Fruit fly (Drosophila melanogaster) whole organism, prepupa: ENCODE data around the gene ImpE1.

Experiments
- Blimp-1 ChIP-seq: fragments of 200-800 bp; sonication (Bioruptor generic); optimal IDR thresholded peaks from 3 replicates; lab custom pipeline; 2017; ENCODE audit warnings: missing biosample characterization, missing genetic modification characterization, mild to moderate bottlenecking, moderate library complexity, missing genetic modification reagents
- CG10631 ChIP-seq: fragments of 200-800 bp; sonication (Bioruptor generic); optimal IDR thresholded peaks from 2 replicates; lab custom pipeline; 2016; ENCODE audit warnings: missing biosample characterization, missing genetic modification characterization
- CG10669 ChIP-seq: fragments of 200-800 bp; sonication (Bioruptor generic); optimal IDR thresholded peaks from 3 replicates; lab custom pipeline; 2018; ENCODE audit warnings: missing biosample characterization, mild to moderate bottlenecking, missing genetic modification characterization, moderate library complexity
- CG11294 ChIP-seq: fragments of 200-800 bp; sonication (Bioruptor generic); IDR thresholded peaks from 2 replicates; pipeline ENCODE4 v1.3.6; 2022; ENCODE audit warnings: missing biosample characterization, missing genetic modification characterization
- CG11762 ChIP-seq: fragments of 200-800 bp; sonication (Bioruptor generic); optimal IDR thresholded peaks from 3 replicates; lab custom pipeline; 2016; ENCODE audit warnings: missing biosample characterization, missing genetic modification characterization; ENCODE audit not compliant: insufficient read depth
- CG11902 ChIP-seq: fragments of 200-800 bp; sonication (Bioruptor generic); optimal IDR thresholded peaks from 3 replicates; lab custom pipeline; 2016; ENCODE audit warnings: missing biosample characterization, missing genetic modification characterization
- CG15336 ChIP-seq: fragments of 200-800 bp; sonication (Bioruptor generic); IDR thresholded peaks from 2 replicates; pipeline ENCODE4 v1.3.6; 2022; ENCODE audit warnings: missing biosample characterization, missing genetic modification characterization
- CG1621 ChIP-seq: fragments of 200-800 bp; sonication (Bioruptor generic); optimal IDR thresholded peaks from 3 replicates; lab custom pipeline; 2018; ENCODE audit warnings: missing biosample characterization, mild to moderate bottlenecking, missing genetic modification characterization
- CG16779 ChIP-seq: fragments of 200-800 bp; sonication (Bioruptor generic); optimal IDR thresholded peaks from 3 replicates; lab custom pipeline; 2017; ENCODE audit warnings: missing biosample characterization, mild to moderate bottlenecking, missing genetic modification characterization
- CG31627 ChIP-seq: fragments of 200-800 bp; sonication (Bioruptor generic); optimal IDR thresholded peaks from 3 replicates; lab custom pipeline; 2016; ENCODE audit warnings: missing biosample characterization, missing genetic modification characterization
- CG34406 ChIP-seq: fragments of 200-800 bp; sonication (Bioruptor generic); optimal IDR thresholded peaks from 3 replicates; lab custom pipeline; 2016; ENCODE audit warnings: missing biosample characterization, missing genetic modification characterization
- CG3919 ChIP-seq: fragments of 200-800 bp; sonication (Bioruptor generic); optimal IDR thresholded peaks from 3 replicates; lab custom pipeline; 2016; ENCODE audit warnings: missing biosample characterization, missing genetic modification characterization
- CG6163 ChIP-seq: fragments of 200-800 bp; sonication (Bioruptor generic); IDR thresholded peaks from 3 replicates; pipeline ENCODE4 v1.3.6; 2022; ENCODE audit warnings: missing biosample characterization, missing genetic modification characterization
- CG6276 ChIP-seq: fragments of 200-800 bp; sonication (Bioruptor generic); optimal IDR thresholded peaks from 2 replicates; lab custom pipeline; 2017; ENCODE audit warnings: missing biosample characterization, mild to moderate bottlenecking, missing genetic modification characterization
- CG6792 ChIP-seq: fragments of 200-800 bp; sonication (Bioruptor generic); optimal IDR thresholded peaks from 3 replicates; lab custom pipeline; 2016; ENCODE audit warnings: missing biosample characterization, missing genetic modification characterization
- CG6808 ChIP-seq: fragments of 200-800 bp; sonication (Bioruptor generic); optimal IDR thresholded peaks from 3 replicates; lab custom pipeline; 2017; ENCODE audit warnings: missing biosample characterization, missing genetic modification characterization, mild to moderate bottlenecking, moderate library complexity, missing genetic modification reagents
- CG7368 ChIP-seq: fragments of 200-800 bp; sonication (Bioruptor generic); optimal IDR thresholded peaks from 3 replicates; lab custom pipeline; 2016; ENCODE audit warnings: missing biosample characterization, missing genetic modification characterization
- CG8319 ChIP-seq: fragments of 200-800 bp; sonication (Bioruptor generic); optimal IDR thresholded peaks from 3 replicates; lab custom pipeline; 2016; ENCODE audit warnings: missing biosample characterization, missing genetic modification characterization
- CG8632 ChIP-seq: fragments of 200-800 bp; sonication (Bioruptor generic); optimal IDR thresholded peaks from 3 replicates; lab custom pipeline; 2016; ENCODE audit warnings: missing biosample characterization, missing genetic modification characterization
- CG9139 ChIP-seq: fragments of 200-800 bp; sonication (Bioruptor generic); optimal IDR thresholded peaks from 3 replicates; lab custom pipeline; 2017; ENCODE audit warnings: missing biosample characterization, mild to moderate bottlenecking, missing genetic modification characterization
- Eip78C ChIP-seq: fragments of 200-800 bp; sonication (Bioruptor generic); peaks from one replicate; lab custom pipeline; 2016; ENCODE audit warnings: missing biosample characterization, missing genetic modification characterization
- Eip93F ChIP-seq: fragments of 200-800 bp; sonication (Bioruptor generic); optimal IDR thresholded peaks from 2 replicates; lab custom pipeline; 2016; ENCODE audit warnings: missing biosample characterization, mild to moderate bottlenecking, missing genetic modification characterization
- Ets21C ChIP-seq: fragments of 200-800 bp; sonication (Bioruptor generic); optimal IDR thresholded peaks from 3 replicates; lab custom pipeline; 2016; ENCODE audit warnings: missing biosample characterization, missing genetic modification characterization
- Ets96B ChIP-seq: fragments of 200-800 bp; optimal IDR thresholded peaks from 2 replicates; lab custom pipeline; 2019; ENCODE audit warnings: missing biosample characterization, mild to moderate bottlenecking, missing genetic modification characterization, moderate library complexity
- Gug ChIP-seq: fragments of 200-800 bp; sonication (Bioruptor generic); IDR thresholded peaks from 2 replicates; pipeline ENCODE4 v1.3.6; 2022; ENCODE audit warnings: missing biosample characterization, missing genetic modification characterization
- Hr38 ChIP-seq: sonication (Bioruptor generic); optimal IDR thresholded peaks from 2 replicates; lab custom pipeline; 2016; ENCODE audit warnings: missing biosample characterization, missing genetic modification characterization
- Met ChIP-seq: fragments of 200-800 bp; sonication (Bioruptor generic); optimal IDR thresholded peaks from 3 replicates; lab custom pipeline; 2016; ENCODE audit warnings: missing biosample characterization, missing genetic modification characterization
- OdsH ChIP-seq: fragments of 200-800 bp; sonication (Bioruptor generic); optimal IDR thresholded peaks from 3 replicates; lab custom pipeline; 2016; ENCODE audit warnings: missing biosample characterization, missing genetic modification characterization
- Sox102F ChIP-seq: fragments of 200-800 bp; sonication (Bioruptor generic); optimal IDR thresholded peaks from 2 replicates; lab custom pipeline; 2016; ENCODE audit warnings: missing biosample characterization, mild to moderate bottlenecking, missing genetic modification characterization
- Sox14 ChIP-seq: fragments of 200-800 bp; sonication (Bioruptor generic); optimal IDR thresholded peaks from 3 replicates; lab custom pipeline; 2016; ENCODE audit warnings: missing biosample characterization, missing genetic modification characterization
- achi ChIP-seq: fragments of 200-800 bp; sonication (Bioruptor generic); optimal IDR thresholded peaks from 3 replicates; lab custom pipeline; 2016; ENCODE audit warnings: missing biosample characterization, missing genetic modification characterization
- cyc ChIP-seq: fragments of 200-800 bp; sonication (Bioruptor generic); optimal IDR thresholded peaks from 3 replicates; lab custom pipeline; 2016; ENCODE audit warnings: missing biosample characterization, missing genetic modification characterization
- dac ChIP-seq: fragments of 200-800 bp; sonication (Bioruptor generic); optimal IDR thresholded peaks from 2 replicates; lab custom pipeline; 2017; ENCODE audit warnings: missing biosample characterization, mild to moderate bottlenecking, missing genetic modification characterization
- eg ChIP-seq: fragments of 200-800 bp; sonication (Bioruptor generic); IDR thresholded peaks from 3 replicates; pipeline ENCODE4 v1.3.6; 2022; ENCODE audit warnings: missing biosample characterization, missing genetic modification characterization
- esn ChIP-seq: fragments of 200-800 bp; sonication (Bioruptor generic); optimal IDR thresholded peaks from 2 replicates; lab custom pipeline; 2016; ENCODE audit warnings: missing biosample characterization, mild to moderate bottlenecking, missing genetic modification characterization, moderate library complexity
- fd59A ChIP-seq: fragments of 200-800 bp; sonication (Bioruptor generic); optimal IDR thresholded peaks from 2 replicates; lab custom pipeline; 2017; ENCODE audit warnings: missing biosample characterization, mild to moderate bottlenecking, missing genetic modification characterization, missing genetic modification reagents
- fd85E ChIP-seq: fragments of 200-800 bp; sonication (Bioruptor generic); optimal IDR thresholded peaks from 3 replicates; lab custom pipeline; 2016; ENCODE audit warnings: missing biosample characterization, missing genetic modification characterization
- fkh ChIP-seq: fragments of 200-800 bp; sonication (Bioruptor generic); optimal IDR thresholded peaks from 3 replicates; lab custom pipeline; 2017; ENCODE audit warnings: missing biosample characterization, mild to moderate bottlenecking, missing genetic modification characterization, moderate library complexity
- lz ChIP-seq: fragments of 200-800 bp; sonication (Bioruptor generic); optimal IDR thresholded peaks from 3 replicates; lab custom pipeline; 2016; ENCODE audit warnings: missing biosample characterization, missing genetic modification characterization
- net ChIP-seq: fragments of 200-800 bp; sonication (Bioruptor generic); optimal IDR thresholded peaks from 3 replicates; lab custom pipeline; 2016; ENCODE audit warnings: missing biosample characterization, missing genetic modification characterization
- salr ChIP-seq, 2 experiments: fragments of 200-800 bp; sonication (Bioruptor generic); optimal IDR thresholded peaks; 3 replicates each; lab custom pipeline; 2016 to 2018; ENCODE audit warnings: missing biosample characterization in 2 of 2, missing genetic modification characterization in 2 of 2, mild to moderate bottlenecking in 1 of 2
- spab ChIP-seq: fragments of 200-800 bp; sonication (Bioruptor generic); optimal IDR thresholded peaks from 2 replicates; lab custom pipeline; 2017; ENCODE audit warnings: missing biosample characterization, mild to moderate bottlenecking, missing genetic modification characterization, missing genetic modification reagents
- ss ChIP-seq, 2 experiments: fragments of 200-800 bp; sonication (Bioruptor generic); optimal IDR thresholded peaks; 2 replicates in 1 of 2; 3 replicates in 1 of 2; lab custom pipeline; 2017 to 2018; ENCODE audit warnings: mild to moderate bottlenecking in 2 of 2, missing biosample characterization in 2 of 2, missing genetic modification characterization in 2 of 2, moderate library complexity in 1 of 2
- svp ChIP-seq: fragments of 200-800 bp; sonication (Bioruptor generic); peaks from one replicate; lab custom pipeline; 2016; ENCODE audit warnings: missing biosample characterization, missing genetic modification characterization
- topi ChIP-seq: fragments of 200-800 bp; sonication (Bioruptor generic); optimal IDR thresholded peaks from 3 replicates; lab custom pipeline; 2016; ENCODE audit warnings: missing biosample characterization, missing genetic modification characterization

Gene ImpE1

dm6 chr3L:8395630-8396168, 23.5 kb downstream of the ImpE1 start, which contains the start of gene CG7120 (continued):
- TF ChIP-seq CG16779 (tag; lab: Kevin White, UChicago) (no peak), lz (GFP tag; lab: Kevin White, UChicago) (peak; percentile 12), achi (GFP tag; lab: Kevin White, UChicago) (no peak), topi (peak; percentile 56), svp (GFP tag; lab: Kevin White, UChicago) (peak; percentile 75), CG6276 (peak; percentile 47), esn (GFP tag; lab: Kevin White, UChicago) (peak; percentile 35), fd85E (no peak), CG9139 (no peak)
- TF ChIP-seq, all 60 proteins: peak for 32

- TF ChIP-seq cyc (GFP tag; lab: Kevin White, UChicago) (no peak), fd59A (no peak), CG8632 (no peak), spab (GFP tag; lab: Kevin White, UChicago) (no peak), salr (GFP tag; optimal IDR thresholded peaks at IDR 0.05; lab: Kevin White, UChicago) (no peak), Met (no peak), CG6163 (no peak), fkh (no peak), ss (GFP tag; optimal IDR thresholded peaks at IDR 0.05; lab: Kevin White, UChicago) (no peak), achi (GFP tag; lab: Kevin White, UChicago) (no peak), OdsH (no peak), Eip93F (GFP tag; lab: Kevin White, UChicago) (no peak), CG10631 (GFP tag; lab: Kevin White, UChicago) (no peak), Blimp-1 (GFP tag; lab: Kevin White, UChicago) (no peak), CG3919 (GFP tag; lab: Kevin White, UChicago) (no peak), CG34406 (GFP tag; lab: Kevin White, UChicago) (no peak), CG11902 (GFP tag; lab: Kevin White, UChicago) (no peak), Hr38 (GFP tag; lab: Kevin White, UChicago) (no peak), CG8319 (no peak)
Observed at dm6 chr3L:8396187-8396586, 24.0 kb downstream of the ImpE1 start.

dm6 chr3L:8398763-8399445, 26.7 kb downstream of the ImpE1 start:
- TF ChIP-seq CG3919 (GFP tag; lab: Kevin White, UChicago) (no peak), Sox102F (GFP tag; lab: Kevin White, UChicago) (peak; percentile 85), CG31627 (peak; percentile 90), Eip93F (GFP tag; lab: Kevin White, UChicago) (peak; percentile 28), CG15336 (GFP tag; lab: Robert Waterston, UW) (peak; percentile 83), ss (GFP tag; optimal IDR thresholded peaks at IDR 0.05; lab: Kevin White, UChicago) (no peak), lz (GFP tag; lab: Kevin White, UChicago) (no peak), Hr38 (GFP tag; lab: Kevin White, UChicago) (no peak), eg (GFP tag; lab: Robert Waterston, UW) (peak; percentile 88), CG6792 (GFP tag; lab: Kevin White, UChicago) (peak; percentile 63), CG6808 (GFP tag; lab: Kevin White, UChicago) (no peak), achi (GFP tag; lab: Kevin White, UChicago) (no peak), esn (GFP tag; lab: Kevin White, UChicago) (peak; percentile 84), CG1621 (peak; percentile 66), dac (GFP tag; lab: Kevin White, UChicago) (no peak), Ets21C (GFP tag; lab: Kevin White, UChicago) (no peak), CG11294 (GFP tag; lab: Robert Waterston, UW) (peak; percentile 65), CG10669 (no peak), CG6163 (peak; percentile 84), salr (GFP tag; optimal IDR thresholded peaks at IDR 0.05; lab: Kevin White, UChicago) (peak in 1 of 2 experiments; percentile 72), CG9139 (peak; percentile 20), Sox14 (GFP tag; lab: Kevin White, UChicago) (no peak), Gug (GFP tag; lab: Robert Waterston, UW) (peak; percentile 60; the same call in 1 of the 2 replicates), CG8319 (peak; percentile 74), CG16779 (tag; lab: Kevin White, UChicago) (no peak), CG6276 (no peak), CG11762 (peak; percentile 71), net (GFP tag; lab: Kevin White, UChicago) (no peak), Eip78C (no peak), Ets96B (tag; lab: Kevin White, UChicago) (no peak), CG8632 (no peak), CG34406 (GFP tag; lab: Kevin White, UChicago) (peak; percentile 77), CG7368 (GFP tag; lab: Kevin White, UChicago) (no peak)
